Fruit fly (Drosophila melanogaster): Measurements from ENCODE around the gene CG11710.

DNA sequence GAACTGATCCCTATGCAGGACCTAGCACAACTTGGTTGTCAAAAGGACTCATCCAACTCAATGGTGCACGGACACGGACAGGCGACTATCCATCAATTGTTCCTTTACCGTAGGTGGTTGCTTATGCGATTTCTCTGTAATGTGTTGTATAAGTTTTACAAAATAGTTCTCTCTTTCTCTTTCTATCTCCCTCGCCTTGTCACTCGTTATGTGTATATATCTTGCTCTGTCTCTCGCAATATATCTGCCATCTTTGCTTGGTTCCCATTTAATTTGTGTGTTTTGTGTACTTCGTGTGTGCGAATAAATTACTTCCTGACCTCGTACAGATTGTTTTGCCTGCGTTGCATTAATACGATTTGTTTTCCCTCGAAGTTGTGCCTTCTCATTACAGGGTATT, 41.2 kb upstream of the CG11710 start:
- TF ChIP-seq insv (optimal IDR thresholded peaks at IDR 0.05) (no peak), ttk (optimal IDR thresholded peaks at IDR 0.05) (no peak), Sin3A (optimal IDR thresholded peaks at IDR 0.05) (no peak), Myc (optimal IDR thresholded peaks at IDR 0.05) (no peak), h (optimal IDR thresholded peaks at IDR 0.05) (no peak), psq (optimal IDR thresholded peaks at IDR 0.05) (no peak)
